Worm (Caenorhabditis elegans): ENCODE results near the gene T09F5.20.

The T09F5.20 gene

ce11 chrV:15189567-15189966 is 41.9 kb upstream of the T09F5.20 start, which contains the start of gene cyn-3:
cyn-3 (plus strand) TSS chrV:15189927.
- TF ChIP-seq nhr-23 (tag; optimal IDR thresholded peaks at IDR 0.05) (no peak), unc-55 (GFP tag; optimal IDR thresholded peaks at IDR 0.05) (peak; percentile 97), C34F6.9 (tag; optimal IDR thresholded peaks at IDR 0.05) (peak; percentile 93), Y55F3AM.14 (GFP tag; optimal IDR thresholded peaks at IDR 0.05) (no peak), ceh-16 (tag; optimal IDR thresholded peaks at IDR 0.05) (peak; percentile 59), sma-9 (GFP tag; optimal IDR thresholded peaks at IDR 0.05) (peak; percentile 90), sma-9 (tag; optimal IDR thresholded peaks at IDR 0.05) (no peak), mbf-1 (tag; optimal IDR thresholded peaks at IDR 0.05) (no peak), ZK546.5 (tag; optimal IDR thresholded peaks at IDR 0.05) (peak; percentile 30), blmp-1 (tag; optimal IDR thresholded peaks at IDR 0.05; ENCODE audit: insufficient read depth) (peak; percentile 78), R02D3.7 (tag; optimal IDR thresholded peaks at IDR 0.05) (peak; percentile 41), lsy-2 (tag; optimal IDR thresholded peaks at IDR 0.05) (peak; percentile 82 to 93), nhr-21 (tag; optimal IDR thresholded peaks at IDR 0.05) (peak; percentile 85), nhr-25 (tag; optimal IDR thresholded peaks at IDR 0.05) (peak; percentile 93), unc-39 (tag; optimal IDR thresholded peaks at IDR 0.05) (no peak), ama-1 (optimal IDR thresholded peaks at IDR 0.05) (peak; percentile 85), elt-1 (tag; optimal IDR thresholded peaks at IDR 0.05) (no peak), lin-11 (tag; optimal IDR thresholded peaks at IDR 0.05) (peak; percentile 91), ztf-4 (tag; optimal IDR thresholded peaks at IDR 0.05) (peak; percentile 73), mab-5 (tag; optimal IDR thresholded peaks at IDR 0.05) (peak; percentile 81), crh-2 (tag; optimal IDR thresholded peaks at IDR 0.05) (peak; percentile 96), lin-13 (GFP tag; optimal IDR thresholded peaks at IDR 0.05) (peak; percentile 93), sma-3 (GFP tag; optimal IDR thresholded peaks at IDR 0.05) (peak; percentile 87), zag-1 (tag; optimal IDR thresholded peaks at IDR 0.05) (peak; percentile 46), ceh-82 (tag; optimal IDR thresholded peaks at IDR 0.05) (peak; percentile 38), snpc-4 (tag; optimal IDR thresholded peaks at IDR 0.05) (peak; percentile 87), fos-1 (tag; optimal IDR thresholded peaks at IDR 0.05) (peak; percentile 76), F13H6.1 (tag; optimal IDR thresholded peaks at IDR 0.05) (peak; percentile 85), egl-27 (tag; optimal IDR thresholded peaks at IDR 0.05) (peak; percentile 31), skn-1 (tag; optimal IDR thresholded peaks at IDR 0.05) (no peak), sem-4 (tag; optimal IDR thresholded peaks at IDR 0.05) (peak; percentile 92), nhr-77 (tag; optimal IDR thresholded peaks at IDR 0.05) (peak; percentile 54), nhr-129 (tag; optimal IDR thresholded peaks at IDR 0.05) (peak; percentile 89), aly-2 (tag; optimal IDR thresholded peaks at IDR 0.05) (no peak), gmeb-1 (tag; optimal IDR thresholded peaks at IDR 0.05) (peak; percentile 99)

ce11 chrV:15187083-15188057 is 39.7 kb upstream of the T09F5.20 start, which contains the start of the genes cyn-7 and bath-36:
cyn-7 (minus strand) TSS chrV:15187378.
bath-36 (plus strand) TSS chrV:15187888.
- TF ChIP-seq fos-1 (tag; optimal IDR thresholded peaks at IDR 0.05) (peak; percentile 89), alr-1 (tag; optimal IDR thresholded peaks at IDR 0.05) (no peak), blmp-1 (tag; optimal IDR thresholded peaks at IDR 0.05; ENCODE audit: insufficient read depth) (peak; percentile 86), nhr-21 (tag; optimal IDR thresholded peaks at IDR 0.05) (peak; percentile 61), elt-1 (tag; optimal IDR thresholded peaks at IDR 0.05) (no peak), ztf-1 (GFP tag; conservative IDR thresholded peaks at IDR 0.05) (no peak), C34F6.9 (tag; optimal IDR thresholded peaks at IDR 0.05) (peak; percentile 86), dmd-4 (tag; optimal IDR thresholded peaks at IDR 0.05) (no peak), ceh-82 (tag; optimal IDR thresholded peaks at IDR 0.05) (no peak), R02D3.7 (tag; optimal IDR thresholded peaks at IDR 0.05) (peak; percentile 9), skn-1 (tag; optimal IDR thresholded peaks at IDR 0.05) (no peak), nhr-12 (tag; optimal IDR thresholded peaks at IDR 0.05) (no peak), mdl-1 (tag; optimal IDR thresholded peaks at IDR 0.05) (peak in 1 of 2 experiments; percentile 18), elt-3 (tag; optimal IDR thresholded peaks at IDR 0.05) (no peak), unc-62 (GFP tag; optimal IDR thresholded peaks at IDR 0.05) (no peak), nhr-6 (tag; optimal IDR thresholded peaks at IDR 0.05) (no peak), nhr-23 (tag; optimal IDR thresholded peaks at IDR 0.05) (no peak), ceh-16 (tag; optimal IDR thresholded peaks at IDR 0.05) (no peak), nhr-129 (tag; optimal IDR thresholded peaks at IDR 0.05) (peak; percentile 71), unc-39 (tag; optimal IDR thresholded peaks at IDR 0.05) (no peak), sma-9 (GFP tag; optimal IDR thresholded peaks at IDR 0.05) (peak; percentile 72), sma-9 (tag; optimal IDR thresholded peaks at IDR 0.05) (no peak), crh-2 (tag; optimal IDR thresholded peaks at IDR 0.05) (peak; percentile 82), egl-27 (tag; optimal IDR thresholded peaks at IDR 0.05) (peak; percentile 70), nhr-237 (tag; optimal IDR thresholded peaks at IDR 0.05) (no peak), gmeb-1 (tag; optimal IDR thresholded peaks at IDR 0.05) (peak; percentile 86), mbf-1 (tag; optimal IDR thresholded peaks at IDR 0.05) (no peak), F13H6.1 (tag; optimal IDR thresholded peaks at IDR 0.05) (peak; percentile 78), Y55F3AM.14 (GFP tag; optimal IDR thresholded peaks at IDR 0.05) (no peak), nhr-11 (tag; optimal IDR thresholded peaks at IDR 0.05) (no peak), ztf-4 (tag; optimal IDR thresholded peaks at IDR 0.05) (peak; percentile 34), lsy-2 (tag; optimal IDR thresholded peaks at IDR 0.05) (peak; percentile 71 to 87), peb-1 (tag; optimal IDR thresholded peaks at IDR 0.05) (no peak), nhr-25 (tag; optimal IDR thresholded peaks at IDR 0.05) (peak; percentile 75), unc-55 (GFP tag; optimal IDR thresholded peaks at IDR 0.05) (peak; percentile 67), lin-39 (tag; optimal IDR thresholded peaks at IDR 0.05) (no peak), sma-3 (GFP tag; optimal IDR thresholded peaks at IDR 0.05) (peak; percentile 88), nhr-77 (tag; optimal IDR thresholded peaks at IDR 0.05) (no peak)

Data from whole organism, L2 larva.